Worm (Caenorhabditis elegans): ENCODE measurements around the gene K08D10.14.

The K08D10.14 gene

ce11 chrIV:4150138-4150537, 4.6 kb upstream of the K08D10.14 start:
- TF ChIP-seq ceh-9 (tag; optimal IDR thresholded peaks at IDR 0.05) (no peak), fax-1 (tag; optimal IDR thresholded peaks at IDR 0.05) (no peak), hlh-13 (GFP tag; optimal IDR thresholded peaks at IDR 0.05) (no peak), nfya-1 (tag; optimal IDR thresholded peaks at IDR 0.05) (no peak), che-1 (tag; optimal IDR thresholded peaks at IDR 0.05) (no peak), hlh-15 (tag; optimal IDR thresholded peaks at IDR 0.05) (no peak), elt-4 (tag; optimal IDR thresholded peaks at IDR 0.05) (no peak), nhr-11 (tag; optimal IDR thresholded peaks at IDR 0.05) (no peak), F13H6.1 (tag; optimal IDR thresholded peaks at IDR 0.05) (no peak), ets-4 (tag; optimal IDR thresholded peaks at IDR 0.05) (no peak), odd-2 (tag; optimal IDR thresholded peaks at IDR 0.05) (no peak), hlh-30 (tag; optimal IDR thresholded peaks at IDR 0.05; ENCODE audit: insufficient read depth) (no peak), ceh-24 (tag; optimal IDR thresholded peaks at IDR 0.05) (no peak), mec-3 (tag; optimal IDR thresholded peaks at IDR 0.05; ENCODE audit: borderline replicate concordance) (no peak)

DNA sequence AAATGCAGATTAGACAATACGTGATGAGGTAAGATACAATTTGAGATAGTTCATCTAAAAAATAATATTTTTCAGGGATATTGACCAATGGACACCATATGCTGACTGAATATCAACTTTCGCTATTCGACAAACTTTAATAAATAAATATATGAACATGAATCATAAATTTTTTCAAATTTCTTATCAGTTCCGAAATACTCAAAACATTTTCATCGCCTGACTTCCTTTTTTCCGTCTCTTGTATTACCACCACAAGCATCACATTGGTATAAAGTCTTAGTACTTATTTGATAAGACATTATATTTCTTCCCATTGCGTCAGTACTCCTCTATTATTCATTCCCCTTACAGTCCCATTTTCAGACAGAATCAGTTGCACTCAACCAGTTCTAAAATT, 2.6 kb upstream of the K08D10.14 start, which contains the start of the genes K08D10.10 and R07C12.1:
Gene K08D10.10, plus strand, starts transcription at position 93 of the 400 bp plus-strand sequence.
Gene R07C12.1, plus strand, starts transcription at position 314 of the 400 bp plus-strand sequence.
- TF ChIP-seq odd-2 (tag; optimal IDR thresholded peaks at IDR 0.05) (no peak), unc-3 (GFP tag; conservative IDR thresholded peaks at IDR 0.05) (no peak), unc-3 (tag; optimal IDR thresholded peaks at IDR 0.05) (no peak), ceh-9 (tag; optimal IDR thresholded peaks at IDR 0.05) (no peak)

DNA sequence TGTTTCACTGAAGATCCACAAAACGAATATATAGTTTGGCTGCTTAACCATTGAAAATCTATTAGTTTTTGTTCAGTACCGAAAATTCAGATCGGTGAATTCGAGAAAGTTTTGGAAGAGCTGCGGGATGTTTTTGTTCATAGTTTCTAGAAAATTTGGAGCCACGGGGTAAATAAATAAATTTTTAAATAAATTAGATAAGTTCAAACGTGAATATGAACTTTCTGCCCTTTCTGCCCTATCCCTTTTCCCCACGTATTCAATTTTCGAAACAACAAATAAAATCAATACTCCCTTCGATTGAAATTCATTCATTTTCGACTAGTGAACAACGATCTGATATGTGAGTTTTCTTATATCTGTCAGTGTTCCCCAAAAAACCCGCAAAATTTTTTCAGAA, 7.4 kb downstream of the K08D10.14 start, which contains the start of gene scrm-5:
Gene scrm-5, plus strand, starts transcription at position 301 of the 400 bp plus-strand sequence.
- TF ChIP-seq npax-4 (tag; optimal IDR thresholded peaks at IDR 0.05), result no peak
- no peak for TF ChIP-seq sox-4 (tag; optimal IDR thresholded peaks at IDR 0.05)
- no peak for TF ChIP-seq gmeb-2 (tag; optimal IDR thresholded peaks at IDR 0.05)
- TF ChIP-seq ahr-1 (tag; optimal IDR thresholded peaks at IDR 0.05), result no peak
- TF ChIP-seq unc-86 (tag; optimal IDR thresholded peaks at IDR 0.05), result no peak
- no peak for TF ChIP-seq ceh-9 (tag; optimal IDR thresholded peaks at IDR 0.05)
- no peak for TF ChIP-seq mec-3 (tag; optimal IDR thresholded peaks at IDR 0.05; ENCODE audit: borderline replicate concordance)
- TF ChIP-seq F13H6.1 (tag; optimal IDR thresholded peaks at IDR 0.05), result no peak
- TF ChIP-seq pax-1 (tag; optimal IDR thresholded peaks at IDR 0.05), result no peak

DNA sequence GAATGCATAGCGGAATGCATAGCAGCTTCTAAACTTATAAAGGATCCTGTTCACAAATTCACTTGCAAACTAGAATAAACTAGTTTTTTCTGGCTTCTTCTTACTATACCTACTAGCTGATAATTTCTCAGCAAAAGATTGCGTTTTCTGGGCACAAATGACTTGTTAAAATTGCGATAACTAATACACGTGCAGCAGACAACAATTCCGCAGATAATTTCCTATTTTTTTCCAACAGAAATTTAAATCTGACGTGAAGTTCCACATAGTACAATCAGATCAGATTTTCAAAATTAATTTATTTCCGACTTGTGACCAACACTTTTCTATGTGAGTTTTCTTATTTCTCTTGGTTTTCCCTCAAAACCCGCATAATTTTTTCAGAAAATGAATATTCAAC, 9.7 kb downstream of the K08D10.14 start, which contains the start of gene scrm-8:
Gene scrm-8, plus strand, starts transcription at position 301 of the 400 bp plus-strand sequence.
- TF ChIP-seq Y22D7AL.16 (tag; optimal IDR thresholded peaks at IDR 0.05) (no peak), hlh-13 (GFP tag; optimal IDR thresholded peaks at IDR 0.05) (no peak), ceh-9 (tag; optimal IDR thresholded peaks at IDR 0.05) (no peak), ceh-34 (tag; optimal IDR thresholded peaks at IDR 0.05) (no peak), hlh-15 (tag; optimal IDR thresholded peaks at IDR 0.05) (no peak), K09A11.1 (tag; optimal IDR thresholded peaks at IDR 0.05; ENCODE audit: insufficient read depth) (no peak), hlh-8 (tag; optimal IDR thresholded peaks at IDR 0.05) (no peak), eyg-1 (tag; optimal IDR thresholded peaks at IDR 0.05) (no peak), T23F11.4 (GFP tag; optimal IDR thresholded peaks at IDR 0.05) (no peak), unc-55 (GFP tag; optimal IDR thresholded peaks at IDR 0.05) (no peak), ceh-48 (tag; optimal IDR thresholded peaks at IDR 0.05) (no peak), odd-2 (tag; optimal IDR thresholded peaks at IDR 0.05) (no peak), pqm-1 (tag; optimal IDR thresholded peaks at IDR 0.05) (no peak), ceh-6 (GFP tag; optimal IDR thresholded peaks at IDR 0.05) (no peak), dmd-4 (tag; optimal IDR thresholded peaks at IDR 0.05; ENCODE audit: borderline replicate concordance) (no peak), tbx-2 (tag; optimal IDR thresholded peaks at IDR 0.05) (no peak), nhr-232 (tag; optimal IDR thresholded peaks at IDR 0.05) (no peak), ztf-16 (tag; optimal IDR thresholded peaks at IDR 0.05) (no peak)

Measured in whole organism, late embryonic.